Fruit fly (Drosophila melanogaster) whole organism, wandering third instar larva: ENCODE results near the gene CG31099.

Source experiments
- fru ChIP-seq: fragments of 200-800 bp; sonication (Bioruptor generic); optimal IDR thresholded peaks from 3 replicates; lab custom pipeline; 2016; ENCODE audit warnings: missing biosample characterization, mild to moderate bottlenecking, missing genetic modification characterization
- psq ChIP-seq: fragments of 200-800 bp; sonication (Bioruptor generic); optimal IDR thresholded peaks from 3 replicates; lab custom pipeline; 2017; ENCODE audit warnings: missing biosample characterization, mild to moderate bottlenecking, missing genetic modification characterization, moderate library complexity

DNA sequence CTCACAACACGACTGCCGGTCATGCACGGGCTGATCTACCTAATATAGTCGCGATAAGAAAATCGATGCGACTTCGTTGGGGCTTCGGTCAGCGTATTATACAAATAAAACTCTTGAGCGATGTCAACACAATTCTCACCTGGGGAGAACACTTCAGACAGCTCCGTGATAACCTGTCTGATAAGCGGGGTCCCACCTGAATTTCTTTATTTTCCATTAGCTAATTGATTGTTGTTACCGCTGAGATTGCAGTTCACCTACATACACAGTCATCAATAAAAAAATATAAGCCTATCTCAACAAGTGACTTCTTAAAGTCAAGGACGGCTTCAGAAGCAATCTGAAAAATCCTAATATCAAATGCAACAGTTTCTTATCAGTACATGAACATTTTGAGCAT is 36.2 kb upstream of the CG31099 start, which contains the start of gene tobi:
- no peak for TF ChIP-seq psq
- no peak for TF ChIP-seq fru (GFP tag; lab: Kevin White, UChicago)
